Worm (Caenorhabditis elegans) whole organism, L4 larva: ENCODE results near the gene apx-1.

ENCODE experiments used
- F10B5.3 ChIP-seq: sonication (generic microtip); optimal IDR thresholded peaks from 2 replicates; lab custom pipeline; 2016; ENCODE audit warnings: mild to moderate bottlenecking, missing genetic modification characterization, missing compliant biosample characterization
- Y48G9A.11 ChIP-seq: fragments of 200-800 bp; sonication (Bioruptor generic); IDR thresholded peaks from 2 replicates; pipeline ENCODE4 v1.3.6; 2022; ENCODE audit warnings: missing genetic modification reagents, missing genetic modification characterization, missing compliant biosample characterization
- ceh-44 ChIP-seq: fragments of 200-800 bp; sonication (Bioruptor generic); IDR thresholded peaks from 2 replicates; pipeline ENCODE4 v1.3.6; 2022; ENCODE audit warnings: missing genetic modification reagents, missing genetic modification characterization, missing compliant biosample characterization
- daf-12 ChIP-seq: fragments of 150-350 bp; optimal IDR thresholded peaks from 2 replicates; lab custom pipeline; 2014; ENCODE audit warnings: missing biosample characterization, missing genetic modification reagents, missing genetic modification characterization
- dpl-1 ChIP-seq: fragments of 150-350 bp; optimal IDR thresholded peaks from 2 replicates; lab custom pipeline; 2014; ENCODE audit warnings: missing biosample characterization, missing genetic modification reagents, missing genetic modification characterization
- fkh-10 ChIP-seq: fragments of 150-350 bp; optimal IDR thresholded peaks from 2 replicates; lab custom pipeline; 2014; ENCODE audit warnings: missing biosample characterization, missing genetic modification reagents, missing genetic modification characterization
- fos-1 ChIP-seq: fragments of 150-350 bp; optimal IDR thresholded peaks from 2 replicates; lab custom pipeline; 2014; ENCODE audit warnings: missing biosample characterization, missing genetic modification characterization
- lsy-2 ChIP-seq, 2 experiments: fragments of 150-350 bp in 1 of 2; sonication (generic microtip) in 1 of 2; optimal IDR thresholded peaks; 2 replicates each; lab custom pipeline; 2014 to 2017; ENCODE audit warnings: missing biosample characterization in 2 of 2, missing genetic modification characterization in 2 of 2
- mes-2 ChIP-seq: sonication (generic microtip); optimal IDR thresholded peaks from 2 replicates; lab custom pipeline; 2016; ENCODE audit warnings: missing genotype, mild to moderate bottlenecking, missing genetic modification characterization, missing compliant biosample characterization; ENCODE audit not compliant: poor library complexity, severe bottlenecking
- nhr-11 ChIP-seq: fragments of 150-350 bp; optimal IDR thresholded peaks from 2 replicates; lab custom pipeline; 2014; ENCODE audit warnings: missing biosample characterization, missing genetic modification characterization
- nhr-77 ChIP-seq: fragments of 150-350 bp; optimal IDR thresholded peaks from 2 replicates; lab custom pipeline; 2014; ENCODE audit warnings: missing biosample characterization, missing genetic modification characterization
- sdz-12 ChIP-seq: fragments of 200-800 bp; sonication (Bioruptor generic); optimal IDR thresholded peaks from 2 replicates; lab custom pipeline; 2018; ENCODE audit warnings: mild to moderate bottlenecking, missing genetic modification characterization, missing compliant biosample characterization
- spr-3 ChIP-seq: fragments of 200-800 bp; sonication (Bioruptor generic); optimal IDR thresholded peaks from 2 replicates; lab custom pipeline; 2018; ENCODE audit warnings: mild to moderate bottlenecking, missing genetic modification characterization, missing compliant biosample characterization
- unc-62 ChIP-seq, 3 experiments: fragments of 150-350 bp in 1 of 3; sonication (generic microtip); optimal IDR thresholded peaks in 2 of 3; peaks in 1 of 3; 1 replicate in 1 of 3; 2 replicates in 2 of 3; lab custom pipeline; 2014 to 2017; ENCODE audit warnings: missing biosample characterization in 3 of 3, missing genetic modification characterization in 3 of 3, missing genetic modification reagents in 3 of 3, missing genotype in 1 of 3

ce11 chrV:3230597-3230996 is 20.6 kb downstream of the apx-1 start, which contains the start of gene K08D9.10:
- TF ChIP-seq fos-1 (tag; lab: Kevin White, UChicago) (no peak), mes-2 (tag; lab: Kevin White, UChicago) (no peak), fkh-10 (no peak), daf-12 (no peak), F10B5.3 (tag; lab: Kevin White, UChicago) (no peak), Y48G9A.11 (GFP tag; lab: Robert Waterston, UW) (no peak), spr-3 (GFP tag; lab: Kevin White, UChicago) (no peak), unc-62 (GFP tag; optimal IDR thresholded peaks at IDR 0.05 in 1 of 2; lab: Kevin White, UChicago) (no peak), unc-62 (tag; optimal IDR thresholded peaks at IDR 0.05; lab: Kevin White, UChicago) (no peak), nhr-11 (tag; lab: Kevin White, UChicago) (no peak), dpl-1 (GFP tag; lab: Kevin White, UChicago) (no peak), ceh-44 (GFP tag; lab: Robert Waterston, UW) (no peak), sdz-12 (no peak), lsy-2 (tag; optimal IDR thresholded peaks at IDR 0.05; lab: Kevin White, UChicago) (no peak), nhr-77 (tag; lab: Kevin White, UChicago) (no peak)
